Worm (Caenorhabditis elegans) whole organism, young adult: ENCODE measurements around the gene cct-7.

Source experiments
- F49E8.2 ChIP-seq: sonication (generic microtip); optimal IDR thresholded peaks from 3 replicates; lab custom pipeline; 2017; ENCODE audit warnings: missing genetic modification characterization, mild to moderate bottlenecking, missing compliant biosample characterization, antibody characterized with exemption, moderate library complexity; ENCODE audit not compliant: insufficient read depth
- K12H6.12 ChIP-seq: fragments of 200-800 bp; sonication (Bioruptor generic); optimal IDR thresholded peaks from 2 replicates; lab custom pipeline; 2018; ENCODE audit warnings: mild to moderate bottlenecking, missing genetic modification characterization, missing compliant biosample characterization
- ama-1 ChIP-seq, 3 experiments: fragments of 150-350 bp in 1 of 3; sonication (generic microtip) in 2 of 3; optimal IDR thresholded peaks; 2 replicates each; lab custom pipeline; 2014 to 2018; ENCODE audit warnings: missing biosample characterization in 2 of 3, missing genetic modification characterization in 2 of 3, missing genetic modification reagents in 2 of 3
- aptf-2 ChIP-seq: fragments of 200-800 bp; sonication (Bioruptor generic); conservative IDR thresholded peaks from 2 replicates; pipeline ENCODE4 v1.3.6; 2022; ENCODE audit warnings: missing genetic modification reagents, missing genetic modification characterization, missing compliant biosample characterization
- bed-1 ChIP-seq: fragments of 200-800 bp; sonication (Bioruptor generic); IDR thresholded peaks from 2 replicates; pipeline ENCODE4 v1.3.6; 2022; ENCODE audit warnings: missing genetic modification reagents, missing genetic modification characterization, missing compliant biosample characterization
- egl-44 ChIP-seq: fragments of 200-800 bp; sonication (Bioruptor generic); IDR thresholded peaks from 2 replicates; pipeline ENCODE4 v1.3.6; 2022; ENCODE audit warnings: missing genetic modification reagents, missing genetic modification characterization, missing compliant biosample characterization
- him-1 ChIP-seq: sonication (generic microtip); optimal IDR thresholded peaks from 2 replicates; lab custom pipeline; 2016; ENCODE audit warnings: missing genotype, missing genetic modification reagents, missing genetic modification characterization, missing compliant biosample characterization
- let-526 ChIP-seq: fragments of 200-800 bp; sonication (Bioruptor generic); IDR thresholded peaks from 2 replicates; pipeline ENCODE4 v1.3.6; 2022; ENCODE audit warnings: missing genetic modification reagents, missing genetic modification characterization, missing compliant biosample characterization
- nfya-2 ChIP-seq: fragments of 200-800 bp; sonication (Bioruptor generic); IDR thresholded peaks from 2 replicates; pipeline ENCODE4 v1.3.6; 2022; ENCODE audit warnings: missing genetic modification reagents, missing genetic modification characterization, missing compliant biosample characterization
- nhr-179 ChIP-seq: sonication (generic microtip); optimal IDR thresholded peaks from 2 replicates; lab custom pipeline; 2016; ENCODE audit warnings: mild to moderate bottlenecking, missing genetic modification characterization, missing compliant biosample characterization
- nhr-90 ChIP-seq: sonication (generic microtip); optimal IDR thresholded peaks from 2 replicates; lab custom pipeline; 2016; ENCODE audit warnings: missing genotype, mild to moderate bottlenecking, missing genetic modification characterization, missing compliant biosample characterization
- rcor-1 ChIP-seq: fragments of 200-800 bp; sonication (Bioruptor generic); IDR thresholded peaks from 2 replicates; pipeline ENCODE4 v1.3.6; 2022; ENCODE audit warnings: missing genetic modification reagents, missing genetic modification characterization, missing compliant biosample characterization
- unc-62 ChIP-seq: fragments of 150-350 bp; optimal IDR thresholded peaks from 2 replicates; lab custom pipeline; 2014; ENCODE audit warnings: missing biosample characterization, missing genetic modification reagents, missing genetic modification characterization

DNA sequence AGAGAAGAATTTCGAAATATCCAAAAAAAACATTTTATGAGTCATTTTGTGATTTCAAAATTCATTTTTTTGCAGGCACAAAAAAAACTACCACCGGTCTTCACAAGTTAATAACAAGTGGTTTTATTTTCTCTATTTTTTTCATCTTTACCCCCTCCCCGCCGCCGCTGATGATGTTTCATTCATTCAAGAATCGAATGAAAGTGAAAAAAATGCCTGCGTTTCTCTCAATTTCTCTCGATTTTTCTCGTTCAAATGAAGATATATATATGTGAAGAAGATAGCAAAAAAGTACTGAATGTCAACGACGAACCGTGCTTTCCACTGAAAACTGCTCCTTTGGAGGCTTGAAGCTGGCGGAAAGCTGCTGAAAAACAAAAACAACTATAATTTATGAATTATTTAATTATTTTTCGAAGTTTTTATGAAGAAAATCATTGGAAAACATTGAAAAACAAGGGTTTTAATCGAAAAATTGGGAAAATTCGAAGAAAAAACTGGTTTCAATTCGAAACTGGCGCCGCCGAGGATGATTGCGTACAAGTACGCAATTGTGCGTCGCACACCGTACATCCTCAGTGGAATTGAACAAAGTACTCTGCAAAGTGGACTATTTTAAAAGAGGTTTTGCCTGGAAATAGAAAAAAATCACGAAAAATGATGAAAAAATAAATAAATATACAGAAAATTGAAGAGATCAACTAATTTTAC lies 20.7 kb downstream of the cct-7 start, which contains the start of gene zig-11:
- TF ChIP-seq F49E8.2 (tag; lab: Kevin White, UChicago) (no peak), ama-1 (optimal IDR thresholded peaks at IDR 0.05; lab: Kevin White, UChicago) (no peak), ama-1 (GFP tag; optimal IDR thresholded peaks at IDR 0.05; lab: Kevin White, UChicago) (no peak), nhr-90 (no peak), rcor-1 (GFP tag; lab: Robert Waterston, UW) (no peak), him-1 (tag; lab: Kevin White, UChicago) (no peak), unc-62 (no peak), bed-1 (GFP tag; lab: Robert Waterston, UW) (no peak), aptf-2 (GFP tag; lab: Robert Waterston, UW) (no peak), nhr-179 (tag; lab: Kevin White, UChicago) (no peak), nfya-2 (GFP tag; lab: Robert Waterston, UW) (no peak), egl-44 (GFP tag; lab: Robert Waterston, UW) (no peak), K12H6.12 (tag; lab: Kevin White, UChicago) (no peak), let-526 (GFP tag; lab: Robert Waterston, UW) (no peak)
